Worm (Caenorhabditis elegans): ENCODE measurements around the gene K02E2.1.

- TF ChIP-seq flt-1 (GFP tag; IDR thresholded peaks at IDR 0.05) (no peak), med-1 (GFP tag; optimal IDR thresholded peaks at IDR 0.05; ENCODE audit: insufficient read depth) (no peak), ref-1 (GFP tag; conservative IDR thresholded peaks at IDR 0.05) (no peak), klf-2 (GFP tag; conservative IDR thresholded peaks at IDR 0.05) (no peak), ztf-29 (GFP tag; IDR thresholded peaks at IDR 0.05) (no peak), tab-1 (GFP tag; IDR thresholded peaks at IDR 0.05) (no peak), cog-1 (tag; optimal IDR thresholded peaks at IDR 0.05) (no peak)
Observed at ce11 chrV:20338870-20339269, 12.4 kb upstream of the K02E2.1 start.

All from whole organism, midembryonic.